Fruit fly (Drosophila melanogaster): Measurements from ENCODE around the gene Dnaaf5.

Dnaaf5 gene

DNA sequence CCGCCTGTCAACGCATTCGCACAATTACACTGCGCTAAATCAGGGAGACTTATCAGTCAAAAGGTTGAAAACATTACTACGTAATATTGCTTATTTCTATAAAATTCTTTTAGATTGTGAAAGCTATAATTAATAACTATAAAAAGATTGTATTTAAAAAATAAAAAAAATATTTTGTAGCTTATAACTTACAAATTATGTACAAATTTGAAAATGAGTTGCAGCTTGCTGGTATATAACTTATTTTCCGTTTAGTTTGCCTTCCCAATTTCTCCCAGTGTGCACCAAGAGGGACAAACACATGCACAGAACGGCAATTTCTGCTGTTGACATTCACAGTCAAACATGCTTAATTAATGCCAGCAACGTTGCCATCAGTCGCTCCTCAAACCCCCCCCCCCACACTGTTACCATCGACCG lies 7.8 kb downstream of the Dnaaf5 start (continued):
- TF ChIP-seq pfk (GFP tag; optimal IDR thresholded peaks at IDR 0.05) (no peak), D19A (tag; optimal IDR thresholded peaks at IDR 0.05) (peak; percentile 78), CG13894 (tag; optimal IDR thresholded peaks at IDR 0.05) (peak; percentile 36), Vsx1 (GFP tag; optimal IDR thresholded peaks at IDR 0.05) (peak; percentile 7), inv (GFP tag; IDR thresholded peaks at IDR 0.05; ENCODE audit: partially characterized antibody) (no peak), CG13624 (GFP tag; optimal IDR thresholded peaks at IDR 0.05) (no peak), CG10209 (GFP tag; optimal IDR thresholded peaks at IDR 0.05) (peak; percentile 56), Dad (GFP tag; optimal IDR thresholded peaks at IDR 0.05) (no peak), CG10462 (GFP tag; optimal IDR thresholded peaks at IDR 0.05) (peak; percentile 20), CG3847 (GFP tag; IDR thresholded peaks at IDR 0.05) (peak; percentile 38), CG10267 (tag; optimal IDR thresholded peaks at IDR 0.05) (peak; percentile 71), bab2 (GFP tag; optimal IDR thresholded peaks at IDR 0.05) (no peak), Dip2 (GFP tag; IDR thresholded peaks at IDR 0.05) (no peak), Kr (GFP tag; optimal IDR thresholded peaks at IDR 0.05) (no peak), Usf (GFP tag; optimal IDR thresholded peaks at IDR 0.05) (no peak), prd (optimal IDR thresholded peaks at IDR 0.05) (no peak), prd (GFP tag; IDR thresholded peaks at IDR 0.05) (peak; percentile 66), CG13424 (tag; optimal IDR thresholded peaks at IDR 0.05) (peak; percentile 71), gt (GFP tag; IDR thresholded peaks at IDR 0.05) (no peak), Rfx (GFP tag; IDR thresholded peaks at IDR 0.05) (peak; percentile 67), gsb (GFP tag; IDR thresholded peaks at IDR 0.05) (0 out of 2 replicates have a peak, but pooled peaks have one; percentile 28), oc (tag; optimal IDR thresholded peaks at IDR 0.05) (peak; percentile 16), Blimp-1 (GFP tag; optimal IDR thresholded peaks at IDR 0.05) (peak; percentile 81), CG11695 (GFP tag; IDR thresholded peaks at IDR 0.05) (peak; percentile 76), slou (GFP tag; optimal IDR thresholded peaks at IDR 0.05) (no peak), pzg (GFP tag; optimal IDR thresholded peaks at IDR 0.05) (no peak), Dll (GFP tag; IDR thresholded peaks at IDR 0.05; ENCODE audit: partially characterized antibody) (no peak), tin (GFP tag; optimal IDR thresholded peaks at IDR 0.05) (peak; percentile 49), CG8944 (GFP tag; optimal IDR thresholded peaks at IDR 0.05) (no peak), CG12104 (GFP tag; optimal IDR thresholded peaks at IDR 0.05) (peak; percentile 65), CrebB (tag; optimal IDR thresholded peaks at IDR 0.05) (no peak), bowl (GFP tag; IDR thresholded peaks at IDR 0.05) (no peak), CG12659 (GFP tag; optimal IDR thresholded peaks at IDR 0.05) (peak; percentile 59), CkIIα-i1 (GFP tag; IDR thresholded peaks at IDR 0.05) (no peak), tx (GFP tag; optimal IDR thresholded peaks at IDR 0.05) (no peak), CG42726 (GFP tag; IDR thresholded peaks at IDR 0.05; ENCODE audit: partially characterized antibody) (no peak), Side (GFP tag; optimal IDR thresholded peaks at IDR 0.05) (no peak), gem (tag; optimal IDR thresholded peaks at IDR 0.05) (peak; percentile 86), CG7271 (tag; optimal IDR thresholded peaks at IDR 0.05) (no peak), CHES-1-like (GFP tag; optimal IDR thresholded peaks at IDR 0.05) (no peak), CG17186 (GFP tag; optimal IDR thresholded peaks at IDR 0.05) (no peak), mld (GFP tag; IDR thresholded peaks at IDR 0.05; ENCODE audit: partially characterized antibody) (no peak), Neu2 (GFP tag; optimal IDR thresholded peaks at IDR 0.05; ENCODE audit: borderline replicate concordance) (no peak), CG34224 (GFP tag; IDR thresholded peaks at IDR 0.05; ENCODE audit: partially characterized antibody) (no peak), Hr39 (optimal IDR thresholded peaks at IDR 0.05) (no peak), slp2 (GFP tag; optimal IDR thresholded peaks at IDR 0.05) (no peak), Fer1 (GFP tag; optimal IDR thresholded peaks at IDR 0.05) (peak; percentile 89), hbn (GFP tag; IDR thresholded peaks at IDR 0.05; ENCODE audit: partially characterized antibody) (no peak), ftz-f1 (GFP tag; optimal IDR thresholded peaks at IDR 0.05) (no peak), MTF-1 (GFP tag; optimal IDR thresholded peaks at IDR 0.05; ENCODE audit: borderline replicate concordance) (peak; percentile 20), ssp (GFP tag; IDR thresholded peaks at IDR 0.05) (peak; percentile 37; the same call in 1 of the 2 replicates)
